Fruit fly (Drosophila melanogaster): ENCODE data around the gene CG2202.
A peak's percentile ranks its signal among the peaks of the same experiment; 100 is the strongest.

Gene CG2202

dm6 chrX:10823441-10823818 is 25.1 kb upstream of the CG2202 start (continued):
- TF ChIP-seq bbx (GFP tag; IDR thresholded peaks at IDR 0.05; ENCODE audit: partially characterized antibody) = peak; percentile 26; the same call in 1 of the 2 replicates
- TF ChIP-seq grau (tag; optimal IDR thresholded peaks at IDR 0.05) = no peak
- no peak for TF ChIP-seq Poxn (GFP tag; IDR thresholded peaks at IDR 0.05)
- no peak for TF ChIP-seq h (optimal IDR thresholded peaks at IDR 0.05)
- peak; percentile 53 for TF ChIP-seq crol (GFP tag; IDR thresholded peaks at IDR 0.05)

DNA sequence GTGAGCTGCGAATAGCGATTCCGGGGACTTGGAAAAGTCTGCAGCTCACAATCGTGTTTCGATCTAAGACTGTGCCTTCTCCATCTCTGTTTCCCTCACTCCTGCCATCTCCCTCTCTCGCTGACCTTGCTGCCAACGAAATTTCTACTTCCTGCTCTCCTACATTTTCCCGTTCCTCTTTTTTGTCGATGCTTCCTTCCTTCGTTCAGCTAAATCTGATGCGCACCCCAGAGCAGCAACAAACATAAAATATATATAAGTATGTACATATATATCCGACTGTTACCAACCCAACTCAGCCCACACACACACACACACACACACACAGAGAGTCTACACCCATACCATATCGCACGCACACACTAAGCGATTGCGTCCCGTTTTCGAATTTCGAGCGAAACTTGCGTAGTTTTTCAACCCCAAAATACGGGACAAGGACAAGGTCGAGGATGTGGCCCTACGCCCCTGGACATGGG is 24.3 kb upstream of the CG2202 start, which contains the start of gene Imp:
TSS of gene Imp (minus strand) at position 51 of the 476 bp plus-strand sequence.
- TF ChIP-seq luna (GFP tag; optimal IDR thresholded peaks at IDR 0.05) (no peak), nerfin-2 (GFP tag; IDR thresholded peaks at IDR 0.05; ENCODE audit: partially characterized antibody) (no peak), CG32767 (GFP tag; IDR thresholded peaks at IDR 0.05) (no peak), CG2116 (GFP tag; optimal IDR thresholded peaks at IDR 0.05) (no peak), pros (GFP tag; optimal IDR thresholded peaks at IDR 0.05) (peak; percentile 74), slou (GFP tag; optimal IDR thresholded peaks at IDR 0.05) (no peak), cg (GFP tag; optimal IDR thresholded peaks at IDR 0.05) (peak; percentile 69), Chrac-16 (GFP tag; optimal IDR thresholded peaks at IDR 0.05) (no peak), cas (GFP tag; IDR thresholded peaks at IDR 0.05) (no peak), CG33213 (GFP tag; optimal IDR thresholded peaks at IDR 0.05) (no peak), Adf1 (GFP tag; IDR thresholded peaks at IDR 0.05) (peak; percentile 10; the same call in 1 of the 2 replicates), CG13894 (tag; optimal IDR thresholded peaks at IDR 0.05) (peak; percentile 90), CG1832 (GFP tag; optimal IDR thresholded peaks at IDR 0.05) (peak; percentile 48), croc (GFP tag; conservative IDR thresholded peaks at IDR 0.05) (no peak)

DNA sequence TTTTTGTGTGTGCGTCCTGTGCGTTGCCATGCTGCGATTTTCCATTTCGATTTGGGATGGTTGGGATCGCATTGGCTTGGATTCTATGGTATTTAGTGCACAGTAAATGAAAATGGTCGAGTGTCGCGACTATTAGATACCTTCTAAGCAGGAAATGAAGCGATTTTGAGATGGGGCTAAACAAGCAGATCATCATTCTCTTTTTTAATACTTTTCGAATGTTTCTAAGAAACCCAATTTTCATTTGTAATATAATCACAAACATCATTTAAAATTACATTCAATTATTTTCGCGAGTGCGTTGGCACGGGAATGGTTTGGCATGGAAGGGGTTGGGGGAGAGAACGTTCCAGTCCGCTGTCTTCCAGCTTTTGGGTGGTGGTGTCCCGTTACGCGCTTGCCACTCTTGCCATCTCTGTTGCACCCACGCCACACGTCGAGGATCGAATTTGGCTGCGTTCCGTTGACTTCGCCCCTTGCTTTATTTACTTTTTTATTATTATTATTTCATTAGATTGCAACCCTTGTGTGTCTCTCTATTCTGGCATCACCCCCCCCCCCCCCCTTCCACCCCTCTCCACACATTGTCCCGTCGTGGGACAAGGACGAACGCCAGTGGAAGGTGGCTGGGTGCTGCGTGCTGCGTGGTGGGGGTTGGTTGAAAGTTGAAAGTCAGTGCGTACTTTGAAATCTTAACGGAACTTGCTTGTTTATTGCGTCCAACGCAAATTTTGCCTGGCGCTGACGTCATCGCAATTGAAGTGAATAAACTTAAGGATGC is 23.0 kb upstream of the CG2202 start:
- TF ChIP-seq amos (GFP tag; IDR thresholded peaks at IDR 0.05; ENCODE audit: partially characterized antibody) (no peak), CG12104 (GFP tag; optimal IDR thresholded peaks at IDR 0.05) (peak; percentile 9), Blimp-1 (GFP tag; optimal IDR thresholded peaks at IDR 0.05) (peak; percentile 41), ems (GFP tag; optimal IDR thresholded peaks at IDR 0.05) (peak; percentile 33), org-1 (GFP tag; optimal IDR thresholded peaks at IDR 0.05) (peak; percentile 19), pros (GFP tag; optimal IDR thresholded peaks at IDR 0.05) (peak; percentile 95), CG33557 (GFP tag; optimal IDR thresholded peaks at IDR 0.05) (peak; percentile 18), CG14050 (GFP tag; IDR thresholded peaks at IDR 0.05) (no peak), CG9727 (GFP tag; optimal IDR thresholded peaks at IDR 0.05) (peak; percentile 64), CG8359 (GFP tag; optimal IDR thresholded peaks at IDR 0.05; ENCODE audit: borderline replicate concordance) (peak; percentile 14), ssp (GFP tag; IDR thresholded peaks at IDR 0.05) (peak; percentile 28; the same call in 1 of the 2 replicates), YL-1 (GFP tag; optimal IDR thresholded peaks at IDR 0.05) (no peak), fd96Cb (tag; optimal IDR thresholded peaks at IDR 0.05) (peak; percentile 55), abd-A (tag; optimal IDR thresholded peaks at IDR 0.05) (peak; percentile 36), CG2678 (tag; optimal IDR thresholded peaks at IDR 0.05) (peak; percentile 52), CG1603 (tag; optimal IDR thresholded peaks at IDR 0.05) (peak; percentile 68), CG6683 (GFP tag; optimal IDR thresholded peaks at IDR 0.05) (no peak), Atf-2 (GFP tag; optimal IDR thresholded peaks at IDR 0.05) (peak; percentile 27), jing (GFP tag; optimal IDR thresholded peaks at IDR 0.05) (no peak), lab (GFP tag; optimal IDR thresholded peaks at IDR 0.05) (peak; percentile 7), Ssrp (tag; optimal IDR thresholded peaks at IDR 0.05) (peak; percentile 43), CG31224 (GFP tag; IDR thresholded peaks at IDR 0.05) (0 out of 2 replicates have a peak, but pooled peaks have one; percentile 0), Xrp1 (GFP tag; IDR thresholded peaks at IDR 0.05) (peak; percentile 67), CG16863 (GFP tag; optimal IDR thresholded peaks at IDR 0.05) (peak; percentile 25), CG6254 (GFP tag; optimal IDR thresholded peaks at IDR 0.05) (peak; percentile 54), Spps (tag; optimal IDR thresholded peaks at IDR 0.05) (peak; percentile 12), CG9215 (GFP tag; IDR thresholded peaks at IDR 0.05) (no peak), vvl (GFP tag; IDR thresholded peaks at IDR 0.05) (peak; percentile 63)
